Fruit fly (Drosophila melanogaster) whole organism, larva: Measurements from ENCODE around the gene Chchd2.
A peak's percentile ranks its signal among the peaks of the same experiment; 100 is the strongest.

Experiments
- noc ChIP-seq: fragments of 200-800 bp; sonication (Bioruptor generic); optimal IDR thresholded peaks from 3 replicates; lab custom pipeline; 2019; ENCODE audit warnings: missing biosample characterization, mild to moderate bottlenecking, missing genetic modification characterization, moderate library complexity

Chchd2 gene

DNA sequence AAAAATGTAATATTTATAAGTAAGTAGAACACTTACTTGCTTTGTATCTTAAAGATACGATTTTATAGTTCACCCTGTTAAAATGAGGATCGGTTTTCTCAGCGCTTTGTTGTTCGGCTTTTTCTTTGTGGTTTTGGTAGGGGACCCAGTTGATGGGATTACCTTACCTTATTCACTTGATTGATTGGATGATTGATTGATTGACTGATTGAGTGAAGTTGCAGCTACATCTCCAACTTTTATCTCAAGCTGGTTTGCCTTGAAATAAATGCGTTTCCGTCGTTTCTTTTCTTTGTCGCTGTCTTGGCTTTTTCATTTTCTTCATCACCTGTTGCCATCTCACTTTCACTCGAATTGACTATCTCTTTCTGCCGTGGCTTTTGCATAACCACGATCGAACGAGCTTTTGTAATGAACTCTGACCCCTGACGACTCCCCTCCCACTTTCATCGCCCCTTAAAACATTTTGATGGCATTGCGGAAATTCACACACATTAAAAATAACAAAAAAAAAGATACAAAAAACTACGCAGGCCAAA lies 24.0 kb downstream of the Chchd2 start:
- TF ChIP-seq noc (tag; lab: Kevin White, UChicago): no peak

DNA sequence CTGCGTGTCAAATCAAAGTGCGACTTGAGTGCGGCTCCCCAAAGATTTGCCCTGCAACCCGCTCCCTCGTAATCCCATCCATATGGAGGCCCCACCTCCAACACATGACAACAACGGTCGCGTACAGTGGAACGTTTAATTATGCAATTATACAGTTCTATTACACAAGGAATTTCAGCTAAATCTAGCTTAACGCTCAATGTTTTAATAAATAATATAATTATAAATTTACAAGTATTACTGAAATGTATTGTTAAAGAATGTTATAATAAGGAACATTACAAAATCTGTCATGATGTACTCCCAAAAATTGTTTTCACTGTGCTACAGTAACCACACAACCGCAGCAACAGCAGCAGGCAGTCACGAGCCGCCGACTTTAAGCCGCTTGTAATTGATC lies 25.3 kb downstream of the Chchd2 start:
- TF ChIP-seq noc (tag; lab: Kevin White, UChicago): no peak

DNA sequence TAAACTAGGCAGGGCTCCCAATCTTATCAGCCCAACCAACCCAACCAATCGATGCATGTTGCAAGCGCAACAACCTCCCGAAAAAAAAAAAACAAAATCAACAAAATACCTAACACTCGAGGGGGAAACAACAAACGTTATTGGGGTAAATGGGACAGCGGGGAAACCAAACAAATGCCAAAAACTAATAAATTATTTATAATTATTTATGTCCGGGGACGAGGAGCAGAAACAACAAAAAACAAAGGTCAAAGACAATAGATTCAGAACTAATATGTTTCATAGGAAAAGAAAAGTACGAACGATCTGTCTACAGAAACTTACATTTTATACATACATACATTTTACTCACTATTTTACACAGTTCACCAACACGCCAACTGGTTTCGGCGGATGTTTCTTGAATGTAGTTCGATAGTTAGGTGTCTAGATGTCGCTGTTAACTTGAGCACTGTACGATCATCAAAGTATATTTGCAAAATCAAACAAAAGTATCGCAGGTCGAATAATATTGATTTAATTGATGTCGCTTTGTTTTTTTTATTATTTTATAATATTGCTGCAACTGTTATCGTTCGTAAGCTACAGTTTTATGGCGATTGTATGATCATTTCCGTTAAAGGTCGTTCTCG lies 26.9 kb downstream of the Chchd2 start:
- TF ChIP-seq noc (tag; lab: Kevin White, UChicago): no peak

DNA sequence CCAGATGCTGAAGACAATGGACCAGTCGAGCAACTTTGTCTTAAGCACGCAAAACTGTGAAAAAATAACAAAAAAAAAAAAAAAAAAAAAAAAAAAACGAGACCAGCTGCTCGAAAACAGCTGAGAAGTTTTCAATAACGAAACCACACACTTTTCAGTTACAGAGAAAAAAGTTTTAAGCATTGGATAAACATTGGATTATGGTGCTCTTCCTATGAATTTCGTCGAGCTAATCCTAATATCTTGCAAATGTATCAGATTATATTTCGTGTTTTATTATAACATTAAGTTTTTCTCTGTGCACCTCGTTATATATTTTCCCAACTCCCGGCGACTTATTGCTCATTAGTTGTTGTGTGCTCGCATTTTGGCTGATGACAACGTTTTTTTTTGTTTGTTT lies 27.7 kb downstream of the Chchd2 start:
- no peak for TF ChIP-seq noc (tag; lab: Kevin White, UChicago)

DNA sequence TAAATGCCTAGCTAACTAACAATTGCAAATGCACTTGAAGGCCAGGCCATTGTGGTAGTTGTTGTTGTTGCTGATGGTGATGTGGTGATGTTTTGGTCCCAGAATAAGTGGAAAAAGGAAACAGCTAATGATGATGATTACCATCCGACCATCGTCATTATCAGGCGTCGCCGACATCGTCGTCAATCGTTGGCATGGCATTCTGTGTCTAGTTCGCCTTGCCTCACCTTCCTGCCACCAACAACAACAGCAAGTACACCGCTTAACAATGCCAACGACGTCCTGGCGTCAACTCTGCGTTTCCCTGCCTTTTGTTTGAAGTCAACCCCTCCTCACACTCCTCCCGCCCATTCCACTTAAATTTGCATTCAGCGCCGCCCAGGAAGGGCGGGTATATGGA lies 28.8 kb downstream of the Chchd2 start:
- no peak for TF ChIP-seq noc (tag; lab: Kevin White, UChicago)

DNA sequence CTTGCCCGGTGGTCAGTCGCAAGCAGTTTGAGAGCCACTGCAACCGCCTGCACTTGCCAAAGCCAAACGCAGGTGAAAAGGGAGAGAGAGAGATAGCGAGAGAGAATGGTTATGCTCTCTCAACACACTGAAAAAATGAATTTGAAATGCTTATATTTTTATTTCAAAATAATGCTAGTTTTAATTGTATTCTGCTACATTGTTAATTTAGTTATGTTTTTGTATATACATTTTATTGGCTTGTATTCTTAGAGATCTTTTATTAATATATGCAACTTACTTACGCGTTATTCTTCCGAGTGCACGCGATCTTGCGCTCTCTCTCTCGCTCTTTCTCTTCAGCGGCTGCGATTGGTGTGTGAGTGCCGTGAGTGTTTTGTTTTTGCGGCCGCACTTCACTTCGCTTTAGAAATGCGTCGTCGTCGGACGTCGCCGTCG lies 29.7 kb downstream of the Chchd2 start:
- peak; percentile 97 for TF ChIP-seq noc (tag; lab: Kevin White, UChicago)

DNA sequence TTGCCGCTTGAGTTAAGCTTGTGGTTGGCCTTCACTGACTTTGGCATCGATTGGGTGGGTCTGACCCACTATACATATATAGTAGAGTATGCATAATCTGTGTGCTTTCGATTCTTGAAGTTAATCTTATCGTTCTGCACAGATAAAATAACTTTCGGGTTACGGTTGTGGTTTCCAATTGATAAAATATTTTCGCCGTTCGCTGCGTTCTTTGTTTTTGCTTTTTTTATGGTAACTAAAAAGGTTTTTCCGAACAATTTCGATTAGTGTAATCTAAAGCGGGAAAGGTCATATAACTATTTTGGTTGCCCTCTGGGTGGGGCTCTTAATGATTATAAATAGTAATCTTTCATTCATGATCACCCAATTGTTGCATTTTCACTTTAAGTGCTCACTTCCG lies 31.7 kb downstream of the Chchd2 start:
- TF ChIP-seq noc (tag; lab: Kevin White, UChicago): no peak

DNA sequence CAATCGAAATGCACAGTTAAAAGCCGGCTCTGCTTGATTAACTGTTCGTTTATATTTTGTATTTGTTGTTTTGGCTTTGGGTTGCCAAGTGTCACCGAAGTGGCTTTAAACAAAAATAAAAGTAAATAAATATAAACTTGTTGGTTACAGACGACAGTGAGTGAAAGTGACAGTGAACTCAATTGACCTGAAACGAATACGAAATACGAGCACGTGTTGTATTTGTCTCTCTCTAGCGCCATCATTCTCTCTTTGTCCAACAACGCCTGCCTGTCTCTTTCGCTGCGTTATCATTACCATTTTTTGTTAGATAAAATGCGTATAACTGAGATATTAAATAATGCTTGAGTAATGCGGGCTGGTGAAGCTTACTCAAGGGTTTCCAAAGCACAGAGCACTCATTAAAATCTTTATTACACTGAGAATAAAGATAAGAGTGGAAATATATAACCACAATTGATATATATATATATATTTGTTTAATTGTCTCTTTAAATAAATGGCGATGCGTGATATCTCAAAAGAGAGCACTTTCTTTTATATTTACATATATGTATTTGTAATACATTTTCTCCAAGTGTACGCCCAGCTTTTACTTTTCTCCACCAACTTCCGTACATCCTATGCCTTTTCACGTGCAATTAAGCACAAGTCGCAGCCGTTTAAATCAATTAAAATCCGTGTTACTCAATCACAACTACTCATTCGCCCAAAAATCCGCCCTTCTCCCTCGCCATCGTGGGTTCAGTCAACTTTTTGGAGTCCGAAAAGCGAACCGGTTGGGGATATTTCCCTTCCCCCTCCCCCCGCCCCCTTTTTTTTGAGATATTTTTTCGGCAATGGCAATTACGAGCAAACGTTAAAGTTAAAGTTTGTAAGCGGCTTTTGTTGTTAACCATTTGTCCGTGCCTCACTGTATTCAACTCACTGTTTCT lies 32.7 kb downstream of the Chchd2 start:
- no peak for TF ChIP-seq noc (tag; lab: Kevin White, UChicago)

DNA sequence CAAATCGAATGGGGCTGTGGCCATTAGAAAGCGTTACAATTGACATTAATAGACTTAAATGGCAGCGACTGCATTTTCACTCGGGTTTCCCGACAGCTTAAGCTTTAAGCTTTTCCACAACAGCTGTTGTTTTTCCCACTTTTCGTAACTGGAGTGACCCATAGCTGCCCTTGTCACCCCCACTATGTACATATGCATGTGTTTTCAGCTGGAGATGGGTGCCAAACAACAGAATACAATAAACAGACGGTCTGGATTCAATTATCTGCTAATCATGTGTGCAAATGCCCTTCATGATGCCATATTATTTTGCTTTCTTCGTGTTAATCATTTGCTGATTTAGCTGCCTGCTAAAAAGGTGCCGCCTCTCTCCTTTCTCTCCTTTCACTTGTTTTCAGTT lies 34.7 kb downstream of the Chchd2 start:
- no peak for TF ChIP-seq noc (tag; lab: Kevin White, UChicago)

DNA sequence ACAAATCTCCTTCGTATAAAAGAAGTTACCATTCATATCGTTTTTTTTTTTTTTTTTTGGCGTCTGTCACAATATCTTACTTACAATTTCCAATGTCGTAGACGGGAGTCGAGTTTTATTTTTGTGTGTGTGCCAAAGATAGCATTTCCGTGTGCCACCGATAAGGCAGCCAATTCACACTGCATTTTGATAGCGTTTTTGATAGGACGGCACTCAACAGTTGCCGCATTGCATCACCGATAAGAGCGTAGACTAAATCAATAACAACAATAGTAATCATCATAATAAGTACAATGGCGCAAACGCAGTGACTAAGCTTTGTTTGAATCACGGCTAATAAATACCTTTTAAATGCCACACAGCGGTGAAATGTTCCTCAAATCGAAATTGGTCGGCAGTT lies 37.6 kb downstream of the Chchd2 start:
- no peak for TF ChIP-seq noc (tag; lab: Kevin White, UChicago)

DNA sequence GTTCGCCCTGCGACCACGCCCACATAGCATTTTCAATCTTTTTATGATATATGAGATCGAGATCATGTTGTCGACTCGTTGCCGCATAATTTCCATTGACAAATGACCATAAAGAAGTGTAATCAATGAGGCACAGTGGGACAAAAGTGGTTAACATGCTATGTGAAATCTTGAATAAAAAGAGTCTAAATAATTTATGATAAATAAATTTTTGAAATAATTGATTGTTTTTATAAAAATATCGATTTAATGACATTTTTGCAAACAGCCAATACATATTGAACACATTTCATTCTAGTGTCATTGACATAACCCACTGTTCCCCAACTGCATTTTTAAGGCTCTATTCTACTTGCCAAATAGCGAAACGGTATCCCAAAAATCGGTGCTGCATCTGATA lies 38.7 kb downstream of the Chchd2 start:
- no peak for TF ChIP-seq noc (tag; lab: Kevin White, UChicago)

DNA sequence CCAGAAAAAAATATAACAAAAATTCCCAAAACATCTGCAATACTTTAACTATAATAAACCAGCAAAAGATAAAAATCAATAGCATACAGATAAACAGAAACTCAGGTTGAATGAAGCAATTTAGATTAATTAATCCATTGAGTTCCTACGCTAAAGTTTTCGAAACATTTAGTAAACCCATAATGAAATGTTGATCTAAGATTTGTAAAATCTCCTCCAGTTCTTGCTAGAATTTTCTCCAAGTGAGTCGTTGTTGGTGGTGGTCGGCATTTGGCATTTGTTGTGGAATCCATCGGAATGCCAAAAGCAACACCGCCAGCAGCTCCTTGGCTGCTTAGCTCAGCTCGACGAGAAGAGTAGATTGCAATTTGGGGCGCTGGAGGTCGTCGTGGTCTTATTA lies 39.4 kb downstream of the Chchd2 start:
- TF ChIP-seq noc (tag; lab: Kevin White, UChicago): no peak
